Fruit fly (Drosophila melanogaster) whole organism, embryonic: ENCODE results near the gene Polr1C.

Experiments used
- Aef1 ChIP-seq: fragments of 200-800 bp; sonication (Bioruptor generic); IDR thresholded peaks from 3 replicates; pipeline ENCODE4 v1.3.6; 2022; ENCODE audit warnings: missing biosample characterization, missing genetic modification characterization
- CG11560 ChIP-seq: fragments of 200-800 bp; sonication (Bioruptor generic); IDR thresholded peaks from 3 replicates; pipeline ENCODE4 v1.3.6; 2022; ENCODE audit warnings: missing biosample characterization, missing genetic modification characterization
- CG11696 ChIP-seq: fragments of 200-800 bp; sonication (Bioruptor generic); IDR thresholded peaks from 2 replicates; pipeline ENCODE4 v1.3.6; 2022; ENCODE audit warnings: missing biosample characterization, missing genetic modification characterization
- CG12071 ChIP-seq: fragments of 200-800 bp; sonication (Bioruptor generic); optimal IDR thresholded peaks from 3 replicates; lab custom pipeline; 2018; ENCODE audit warnings: missing biosample characterization, mild to moderate bottlenecking, missing genetic modification characterization
- CG13296 ChIP-seq: fragments of 200-800 bp; sonication (Bioruptor generic); optimal IDR thresholded peaks from 3 replicates; lab custom pipeline; 2018; ENCODE audit warnings: missing biosample characterization, mild to moderate bottlenecking, missing genetic modification characterization
- CG16815 ChIP-seq: fragments of 200-800 bp; sonication (Bioruptor generic); optimal IDR thresholded peaks from 3 replicates; lab custom pipeline; 2017; ENCODE audit warnings: missing biosample characterization, mild to moderate bottlenecking, missing genetic modification characterization
- CG17612 ChIP-seq: fragments of 200-800 bp; sonication (Bioruptor generic); IDR thresholded peaks from 2 replicates; pipeline ENCODE4 v1.3.6; 2022; ENCODE audit warnings: missing biosample characterization, missing genetic modification characterization
- CG2116 ChIP-seq: fragments of 200-800 bp; sonication (Bioruptor generic); optimal IDR thresholded peaks from 3 replicates; lab custom pipeline; 2018; ENCODE audit warnings: missing biosample characterization, mild to moderate bottlenecking, missing genetic modification characterization
- CG2202 ChIP-seq: fragments of 200-800 bp; sonication (Bioruptor generic); optimal IDR thresholded peaks from 2 replicates; lab custom pipeline; 2018; ENCODE audit warnings: missing biosample characterization, mild to moderate bottlenecking, missing genetic modification characterization
- CG2875 ChIP-seq: fragments of 200-800 bp; sonication (Bioruptor generic); optimal IDR thresholded peaks from 2 replicates; lab custom pipeline; 2017; ENCODE audit warnings: missing biosample characterization, mild to moderate bottlenecking, missing genetic modification characterization, missing genetic modification reagents
- CG30431 ChIP-seq: fragments of 200-800 bp; sonication (Bioruptor generic); optimal IDR thresholded peaks from 2 replicates; lab custom pipeline; 2017; ENCODE audit warnings: missing biosample characterization, missing genetic modification characterization
- CG32767 ChIP-seq: fragments of 200-800 bp; sonication (Bioruptor generic); IDR thresholded peaks from 2 replicates; pipeline ENCODE4 v1.3.6; 2022; ENCODE audit warnings: missing biosample characterization, missing genetic modification characterization
- CG4282 ChIP-seq: fragments of 200-800 bp; sonication (Bioruptor generic); optimal IDR thresholded peaks from 2 replicates; lab custom pipeline; 2016; ENCODE audit warnings: missing biosample characterization, missing genetic modification characterization
- CG4360 ChIP-seq: fragments of 200-800 bp; sonication (Bioruptor generic); IDR thresholded peaks from 2 replicates; pipeline ENCODE4 v1.3.6; 2022; ENCODE audit warnings: missing biosample characterization, missing genetic modification characterization
- CG4707 ChIP-seq: fragments of 200-800 bp; sonication (Bioruptor generic); optimal IDR thresholded peaks from 2 replicates; lab custom pipeline; 2018; ENCODE audit warnings: missing biosample characterization, mild to moderate bottlenecking, missing genetic modification characterization, moderate library complexity
- CG6654 ChIP-seq: fragments of 200-800 bp; sonication (Bioruptor generic); optimal IDR thresholded peaks from 2 replicates; lab custom pipeline; 2017; ENCODE audit warnings: missing biosample characterization, mild to moderate bottlenecking, missing genetic modification characterization
- CG6813 ChIP-seq: fragments of 200-800 bp; sonication (Bioruptor generic); optimal IDR thresholded peaks from 2 replicates; lab custom pipeline; 2017; ENCODE audit warnings: missing biosample characterization, missing genetic modification characterization, mild to moderate bottlenecking, moderate library complexity, missing genetic modification reagents
- CG7372 ChIP-seq: fragments of 200-800 bp; sonication (Bioruptor generic); IDR thresholded peaks from 2 replicates; pipeline ENCODE4 v1.3.6; 2022; ENCODE audit warnings: missing biosample characterization, missing genetic modification characterization
- CG8765 ChIP-seq: fragments of 200-800 bp; sonication (Bioruptor generic); IDR thresholded peaks from 2 replicates; pipeline ENCODE4 v1.3.6; 2022; ENCODE audit warnings: missing biosample characterization, missing genetic modification characterization
- CHES-1-like ChIP-seq: fragments of 200-800 bp; sonication (Bioruptor generic); optimal IDR thresholded peaks from 2 replicates; lab custom pipeline; 2016; ENCODE audit warnings: missing biosample characterization, missing genetic modification characterization
- Dad ChIP-seq: fragments of 200-800 bp; sonication (Bioruptor generic); optimal IDR thresholded peaks from 3 replicates; lab custom pipeline; 2016; ENCODE audit warnings: missing biosample characterization, missing genetic modification characterization
- Dp ChIP-seq: fragments of 200-800 bp; sonication (Bioruptor generic); optimal IDR thresholded peaks from 2 replicates; lab custom pipeline; 2018; ENCODE audit warnings: missing biosample characterization, mild to moderate bottlenecking, missing genetic modification characterization, moderate library complexity
- Eip74EF ChIP-seq, 2 experiments: fragments of 200-800 bp in 1 of 2; fragments of >200 bp in 1 of 2; sonication (Bioruptor generic) in 1 of 2; optimal IDR thresholded peaks; 2 replicates each; lab custom pipeline; 2017 to 2019; ENCODE audit warnings: missing biosample characterization in 2 of 2, missing genetic modification characterization in 2 of 2, mild to moderate bottlenecking in 1 of 2, moderate library complexity in 1 of 2
- HLH4C ChIP-seq: fragments of 200-800 bp; sonication (Bioruptor generic); IDR thresholded peaks from 3 replicates; pipeline ENCODE4 v1.3.6; 2022; ENCODE audit warnings: missing biosample characterization, missing genetic modification characterization; ENCODE audit not compliant: partially characterized antibody
- Mrtf ChIP-seq: fragments of 200-800 bp; sonication (Bioruptor generic); IDR thresholded peaks from 3 replicates; pipeline ENCODE4 v1.3.6; 2022; ENCODE audit warnings: missing biosample characterization, missing genetic modification characterization
- NC2β ChIP-seq: fragments of 200-800 bp; sonication (Bioruptor generic); optimal IDR thresholded peaks from 2 replicates; lab custom pipeline; 2016; ENCODE audit warnings: missing biosample characterization, missing genetic modification characterization
- NK7.1 ChIP-seq: fragments of 200-800 bp; sonication (Bioruptor generic); optimal IDR thresholded peaks from 3 replicates; lab custom pipeline; 2016; ENCODE audit warnings: missing biosample characterization, missing genetic modification characterization
- NfI ChIP-seq: fragments of 200-800 bp; sonication (Bioruptor generic); optimal IDR thresholded peaks from 3 replicates; lab custom pipeline; 2018; ENCODE audit warnings: missing biosample characterization, mild to moderate bottlenecking, missing genetic modification characterization, moderate library complexity
- Ravus ChIP-seq: fragments of 200-800 bp; sonication (Bioruptor generic); IDR thresholded peaks from 2 replicates; pipeline ENCODE4 v1.3.6; 2022; ENCODE audit warnings: missing biosample characterization, missing genetic modification characterization
- Sry-β ChIP-seq: fragments of 200-800 bp; sonication (Bioruptor generic); optimal IDR thresholded peaks from 2 replicates; lab custom pipeline; 2018; ENCODE audit warnings: missing biosample characterization, mild to moderate bottlenecking, missing genetic modification characterization, moderate library complexity
- Trl ChIP-seq, 3 experiments: fragments of >200 bp in 2 of 3; fragments of 200-800 bp in 1 of 3; sonication (Bioruptor generic) in 1 of 3; optimal IDR thresholded peaks; 2 replicates in 1 of 3; 3 replicates in 2 of 3; lab custom pipeline; 2016 to 2017; ENCODE audit warnings: missing biosample characterization in 1 of 3, missing genetic modification characterization in 1 of 3
- Xrp1 ChIP-seq: fragments of 200-800 bp; sonication (Bioruptor generic); IDR thresholded peaks from 2 replicates; pipeline ENCODE4 v1.3.6; 2022; ENCODE audit warnings: missing biosample characterization, missing genetic modification characterization
- caup ChIP-seq: fragments of 200-800 bp; sonication (Bioruptor generic); optimal IDR thresholded peaks from 3 replicates; lab custom pipeline; 2017; ENCODE audit warnings: missing biosample characterization, mild to moderate bottlenecking, missing genetic modification characterization, moderate library complexity; ENCODE audit not compliant: severe bottlenecking
- dpn ChIP-seq, 2 experiments: fragments of 200-800 bp; sonication (Bioruptor generic); optimal IDR thresholded peaks; 3 replicates each; lab custom pipeline; 2016; ENCODE audit warnings: missing biosample characterization in 2 of 2, missing genetic modification characterization in 2 of 2
- jing ChIP-seq: fragments of 200-800 bp; sonication (Bioruptor generic); optimal IDR thresholded peaks from 2 replicates; lab custom pipeline; 2018; ENCODE audit warnings: missing biosample characterization, mild to moderate bottlenecking, missing genetic modification characterization
- lmd ChIP-seq: fragments of 200-800 bp; sonication (Bioruptor generic); IDR thresholded peaks from 2 replicates; pipeline ENCODE4 v1.3.6; 2022; ENCODE audit warnings: missing biosample characterization, missing genetic modification characterization
- nom ChIP-seq: fragments of 200-800 bp; sonication (Bioruptor generic); optimal IDR thresholded peaks from 2 replicates; lab custom pipeline; 2017; ENCODE audit warnings: missing biosample characterization, missing genetic modification characterization, mild to moderate bottlenecking, moderate library complexity, missing genetic modification reagents
- odd ChIP-seq: fragments of 200-800 bp; sonication (Bioruptor generic); optimal IDR thresholded peaks from 2 replicates; lab custom pipeline; 2017; ENCODE audit warnings: missing biosample characterization, mild to moderate bottlenecking, missing genetic modification characterization
- p53 ChIP-seq: fragments of 200-800 bp; sonication (Bioruptor generic); optimal IDR thresholded peaks from 2 replicates; lab custom pipeline; 2016; ENCODE audit warnings: missing biosample characterization, missing genetic modification characterization
- peb ChIP-seq: fragments of 200-800 bp; sonication (Bioruptor generic); IDR thresholded peaks from 2 replicates; pipeline ENCODE4 v1.3.6; 2022; ENCODE audit warnings: missing biosample characterization, missing genetic modification characterization
- shn ChIP-seq: fragments of 200-800 bp; sonication (Bioruptor generic); optimal IDR thresholded peaks from 3 replicates; lab custom pipeline; 2016; ENCODE audit warnings: missing biosample characterization, missing genetic modification characterization
- stc ChIP-seq: fragments of 200-800 bp; sonication (Bioruptor generic); IDR thresholded peaks from 2 replicates; pipeline ENCODE4 v1.3.6; 2022; ENCODE audit warnings: missing biosample characterization, missing genetic modification characterization
- tgo ChIP-seq: fragments of 200-800 bp; sonication (Bioruptor generic); IDR thresholded peaks from 3 replicates; pipeline ENCODE4 v1.3.6; 2022; ENCODE audit warnings: missing biosample characterization, missing genetic modification characterization
- tna ChIP-seq: fragments of 200-800 bp; sonication (Bioruptor generic); IDR thresholded peaks from 2 replicates; pipeline ENCODE4 v1.3.6; 2022; ENCODE audit warnings: missing biosample characterization, missing genetic modification characterization; ENCODE audit not compliant: partially characterized antibody
- toy ChIP-seq: fragments of 200-800 bp; sonication (Bioruptor generic); IDR thresholded peaks from 2 replicates; pipeline ENCODE4 v1.3.6; 2022; ENCODE audit warnings: missing biosample characterization, missing genetic modification characterization
- twi ChIP-seq: fragments of 200-800 bp; optimal IDR thresholded peaks from 2 replicates; lab custom pipeline; 2019; ENCODE audit warnings: missing biosample characterization, mild to moderate bottlenecking, missing genetic modification characterization, moderate library complexity
- unpg ChIP-seq: fragments of 200-800 bp; sonication (Bioruptor generic); optimal IDR thresholded peaks from 3 replicates; lab custom pipeline; 2018; ENCODE audit warnings: missing biosample characterization, mild to moderate bottlenecking, missing genetic modification characterization, moderate library complexity
- zfh2 ChIP-seq: fragments of 200-800 bp; sonication (Bioruptor generic); optimal IDR thresholded peaks from 2 replicates; lab custom pipeline; 2016; ENCODE audit warnings: missing biosample characterization, missing genetic modification characterization

The Polr1C gene

DNA sequence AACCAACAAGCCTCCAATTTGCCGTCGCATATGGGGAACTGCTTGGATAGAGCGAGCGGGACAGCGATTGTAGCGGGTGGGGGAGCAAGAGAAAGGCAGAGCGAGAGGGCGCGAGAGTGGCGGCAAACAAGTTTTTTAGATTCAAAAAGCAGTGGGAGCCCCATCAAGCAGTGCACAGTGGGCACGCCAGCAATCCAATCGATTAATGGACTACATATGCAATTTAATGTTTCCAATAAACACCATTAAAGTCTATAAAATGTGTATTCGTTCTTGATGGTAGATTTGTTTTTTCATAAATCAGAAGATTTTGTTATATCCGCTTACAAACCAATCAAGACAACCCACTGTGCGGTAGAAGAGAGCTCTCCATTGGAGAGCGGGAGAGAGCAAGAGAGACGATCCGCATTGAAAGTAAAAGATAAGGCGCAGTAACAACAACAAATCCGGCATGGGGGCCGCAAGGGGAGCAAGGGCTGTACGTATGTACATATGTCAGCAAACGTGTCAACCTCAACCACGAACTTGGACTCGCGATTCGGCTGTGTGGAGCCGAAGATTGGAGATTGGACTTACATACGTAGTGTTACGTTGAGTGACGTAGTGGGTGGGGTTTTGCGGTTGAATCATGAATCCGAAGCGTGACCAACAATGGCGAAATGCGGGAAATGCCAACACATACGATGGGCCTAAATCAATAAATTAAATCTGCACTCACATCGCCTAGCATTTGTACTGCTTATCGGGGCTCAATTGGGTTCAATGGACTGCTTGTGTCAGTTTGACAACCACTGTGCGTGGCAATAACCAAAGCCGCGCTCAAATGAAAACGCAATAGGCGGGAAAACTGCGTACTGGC is 28.8 kb downstream of the Polr1C start (continued):
- TF ChIP-seq Ravus (GFP tag; lab: Robert Waterston, UW) (peak; percentile 98), tna (GFP tag; lab: Robert Waterston, UW) (peak; percentile 55), CG4707 (GFP tag; lab: Kevin White, UChicago) (peak; percentile 100), jing (GFP tag; lab: Kevin White, UChicago) (peak; percentile 99), CG2202 (tag; lab: Kevin White, UChicago) (peak; percentile 99), CHES-1-like (GFP tag; lab: Kevin White, UChicago) (peak; percentile 99), zfh2 (GFP tag; lab: Kevin White, UChicago) (peak; percentile 99), lmd (GFP tag; lab: Robert Waterston, UW) (peak; percentile 99), NC2β (GFP tag; lab: Kevin White, UChicago) (peak; percentile 99), Dp (GFP tag; lab: Kevin White, UChicago) (peak; percentile 48), CG17612 (peak; percentile 98), caup (peak; percentile 98), stc (GFP tag; lab: Robert Waterston, UW) (peak; percentile 99), tgo (peak; percentile 99), p53 (GFP tag; lab: Kevin White, UChicago) (peak; percentile 98), CG8765 (peak; percentile 99), Xrp1 (GFP tag; lab: Robert Waterston, UW) (peak; percentile 99), shn (GFP tag; lab: Kevin White, UChicago) (peak; percentile 100), Mrtf (GFP tag; lab: Robert Waterston, UW) (peak; percentile 99), CG4282 (GFP tag; lab: Kevin White, UChicago) (peak; percentile 99), CG11560 (tag; lab: Robert Waterston, UW) (peak; percentile 94), toy (peak; percentile 95), CG6813 (GFP tag; lab: Kevin White, UChicago) (peak; percentile 99), CG16815 (peak; percentile 99), CG30431 (peak; percentile 99), Sry-β (GFP tag; lab: Kevin White, UChicago) (peak; percentile 78), CG7372 (GFP tag; lab: Robert Waterston, UW) (peak; percentile 99), Dad (GFP tag; lab: Kevin White, UChicago) (peak; percentile 99), nom (peak; percentile 98), CG32767 (GFP tag; lab: Robert Waterston, UW) (peak; percentile 98), NK7.1 (GFP tag; lab: Kevin White, UChicago) (peak; percentile 98), Trl (optimal IDR thresholded peaks at IDR 0.05; lab: Kevin White, UChicago) (peak; percentile 91 to 94), Trl (GFP tag; optimal IDR thresholded peaks at IDR 0.05; lab: Kevin White, UChicago) (peak; percentile 99), CG2116 (peak; percentile 88), CG11696 (GFP tag; lab: Robert Waterston, UW) (peak; percentile 96), NfI (GFP tag; lab: Kevin White, UChicago) (peak; percentile 99), odd (GFP tag; lab: Kevin White, UChicago) (peak; percentile 97), dpn (GFP tag; optimal IDR thresholded peaks at IDR 0.05; lab: Kevin White, UChicago) (peak; percentile 99), CG4360 (peak; percentile 92), twi (tag; lab: Kevin White, UChicago) (peak; percentile 96), CG12071 (peak; percentile 99), unpg (peak; percentile 100), CG2875 (GFP tag; lab: Kevin White, UChicago) (peak; percentile 99), Eip74EF (GFP tag; optimal IDR thresholded peaks at IDR 0.05; lab: Kevin White, UChicago) (peak; percentile 91 to 97), CG6654 (GFP tag; lab: Kevin White, UChicago) (peak; percentile 97), HLH4C (GFP tag; lab: Robert Waterston, UW) (peak; percentile 66), peb (GFP tag; lab: Robert Waterston, UW) (peak; percentile 99), Aef1 (GFP tag; lab: Robert Waterston, UW) (peak; percentile 99), CG13296 (GFP tag; lab: Kevin White, UChicago) (peak; percentile 96)
